Fruit fly (Drosophila melanogaster): Measurements from ENCODE around the gene CG10877.

CG10877 gene

DNA sequence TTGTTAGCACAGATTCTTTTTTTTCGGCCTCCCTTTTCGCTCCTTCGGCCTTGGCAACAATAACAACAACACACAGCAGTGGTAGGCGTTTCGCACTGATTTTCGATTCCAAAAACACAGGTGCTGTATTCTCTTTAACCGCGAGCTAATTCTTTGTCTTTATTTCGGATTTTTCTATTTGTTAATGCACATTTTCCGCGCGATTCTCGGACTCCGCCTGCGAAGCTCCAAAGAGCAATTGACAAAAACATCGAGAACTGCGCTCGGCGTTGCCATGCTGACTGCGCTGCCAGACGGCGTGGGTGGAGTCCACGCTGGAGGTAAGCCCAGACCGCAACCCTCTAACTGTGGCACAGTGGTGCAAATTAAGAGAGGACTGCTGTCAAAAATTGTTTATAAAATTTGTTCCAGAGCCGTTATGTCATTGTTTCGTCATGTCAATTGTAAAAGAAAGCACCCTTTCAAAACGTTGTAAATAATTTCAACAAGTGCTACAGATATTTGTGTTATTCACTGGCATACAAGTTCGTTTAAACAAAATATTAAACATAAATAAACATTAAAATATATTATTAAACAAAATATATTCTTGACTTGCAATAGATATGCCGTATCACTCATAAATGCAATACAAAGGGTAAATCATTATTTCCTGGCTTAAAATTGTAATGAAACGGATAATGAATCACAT is 6.3 kb downstream of the CG10877 start, which contains the start of the genes DPCoAC and CG5180 (continued):
- TF ChIP-seq BEAF-32 (GFP tag; optimal IDR thresholded peaks at IDR 0.05) (peak; percentile 63), org-1 (GFP tag; optimal IDR thresholded peaks at IDR 0.05) (no peak), CG6654 (GFP tag; optimal IDR thresholded peaks at IDR 0.05) (no peak), CG11723 (GFP tag; optimal IDR thresholded peaks at IDR 0.05) (peak; percentile 53), tin (GFP tag; optimal IDR thresholded peaks at IDR 0.05) (peak; percentile 72), Meics (GFP tag; optimal IDR thresholded peaks at IDR 0.05) (peak; percentile 37), dmrt99B (tag; optimal IDR thresholded peaks at IDR 0.05) (peak; percentile 52), Sox100B (GFP tag; optimal IDR thresholded peaks at IDR 0.05) (peak; percentile 48), Oaz (GFP tag; IDR thresholded peaks at IDR 0.05) (peak; percentile 54; the same call in 1 of the 2 replicates), Lhr (GFP tag; optimal IDR thresholded peaks at IDR 0.05) (peak; percentile 84), fru (optimal IDR thresholded peaks at IDR 0.05) (no peak), Lim3 (GFP tag; IDR thresholded peaks at IDR 0.05) (no peak), CG11398 (GFP tag; optimal IDR thresholded peaks at IDR 0.05) (peak; percentile 7), Atf3 (GFP tag; optimal IDR thresholded peaks at IDR 0.05) (peak; percentile 14), Dek (tag; optimal IDR thresholded peaks at IDR 0.05) (peak; percentile 61), btn (GFP tag; optimal IDR thresholded peaks at IDR 0.05) (no peak), CG10979 (tag; optimal IDR thresholded peaks at IDR 0.05) (peak; percentile 38), unpg (GFP tag; optimal IDR thresholded peaks at IDR 0.05) (peak; percentile 25), eyg (GFP tag; optimal IDR thresholded peaks at IDR 0.05) (peak; percentile 10), mirr (GFP tag; optimal IDR thresholded peaks at IDR 0.05) (peak; percentile 50), CG6254 (GFP tag; optimal IDR thresholded peaks at IDR 0.05) (peak; percentile 12), CG14965 (GFP tag; optimal IDR thresholded peaks at IDR 0.05; ENCODE audit: borderline replicate concordance) (peak; percentile 16), ranshi (GFP tag; IDR thresholded peaks at IDR 0.05) (peak; percentile 70; the same call in 1 of the 2 replicates), Fer2 (tag; optimal IDR thresholded peaks at IDR 0.05) (no peak), Atf6 (GFP tag; IDR thresholded peaks at IDR 0.05) (peak; percentile 32; the same call in 1 of the 2 replicates), fd64A (GFP tag; optimal IDR thresholded peaks at IDR 0.05) (no peak), chif (GFP tag; optimal IDR thresholded peaks at IDR 0.05) (peak; percentile 30 to 64), CG8944 (GFP tag; optimal IDR thresholded peaks at IDR 0.05) (peak; percentile 81), sna (GFP tag; IDR thresholded peaks at IDR 0.05; ENCODE audit: partially characterized antibody) (no peak), CG18599 (GFP tag; optimal IDR thresholded peaks at IDR 0.05) (peak; percentile 38), Poxn (GFP tag; IDR thresholded peaks at IDR 0.05) (no peak), CG13624 (GFP tag; optimal IDR thresholded peaks at IDR 0.05) (peak; percentile 41), CG15479 (GFP tag; optimal IDR thresholded peaks at IDR 0.05) (no peak), CG12744 (GFP tag; optimal IDR thresholded peaks at IDR 0.05) (no peak), CG1602 (GFP tag; optimal IDR thresholded peaks at IDR 0.05) (peak; percentile 55), Lpt (GFP tag; optimal IDR thresholded peaks at IDR 0.05) (no peak), twi (tag; optimal IDR thresholded peaks at IDR 0.05) (no peak), gt (GFP tag; IDR thresholded peaks at IDR 0.05) (0 out of 2 replicates have a peak, but pooled peaks have one; percentile 37), CG9932 (GFP tag; IDR thresholded peaks at IDR 0.05) (peak; percentile 91), Chrac-16 (GFP tag; optimal IDR thresholded peaks at IDR 0.05) (peak; percentile 45), hth (optimal IDR thresholded peaks at IDR 0.05) (no peak), br (optimal IDR thresholded peaks at IDR 0.05) (no peak), CG6272 (GFP tag; IDR thresholded peaks at IDR 0.05) (peak; percentile 80), CG9609 (GFP tag; optimal IDR thresholded peaks at IDR 0.05) (peak; percentile 74), CG5953 (GFP tag; IDR thresholded peaks at IDR 0.05) (no peak), CG4360 (GFP tag; IDR thresholded peaks at IDR 0.05) (peak; percentile 64), trh (GFP tag; optimal IDR thresholded peaks at IDR 0.05) (no peak), CG18619 (GFP tag; optimal IDR thresholded peaks at IDR 0.05) (peak; percentile 33), Rfx (GFP tag; IDR thresholded peaks at IDR 0.05) (peak; percentile 88), ato (GFP tag; IDR thresholded peaks at IDR 0.05; ENCODE audit: partially characterized antibody) (peak; percentile 60; the same call in 1 of the 2 replicates), CG3726 (GFP tag; IDR thresholded peaks at IDR 0.05) (no peak)
